Fruit fly (Drosophila melanogaster) whole organism, prepupa: ENCODE measurements around the gene CG11588.

Source experiments
- Blimp-1 ChIP-seq: fragments of 200-800 bp; sonication (Bioruptor generic); optimal IDR thresholded peaks from 3 replicates; lab custom pipeline; 2017; ENCODE audit warnings: missing biosample characterization, missing genetic modification characterization, mild to moderate bottlenecking, moderate library complexity, missing genetic modification reagents
- CG11294 ChIP-seq: fragments of 200-800 bp; sonication (Bioruptor generic); IDR thresholded peaks from 2 replicates; pipeline ENCODE4 v1.3.6; 2022; ENCODE audit warnings: missing biosample characterization, missing genetic modification characterization
- CG11902 ChIP-seq: fragments of 200-800 bp; sonication (Bioruptor generic); optimal IDR thresholded peaks from 3 replicates; lab custom pipeline; 2016; ENCODE audit warnings: missing biosample characterization, missing genetic modification characterization
- CG15336 ChIP-seq: fragments of 200-800 bp; sonication (Bioruptor generic); IDR thresholded peaks from 2 replicates; pipeline ENCODE4 v1.3.6; 2022; ENCODE audit warnings: missing biosample characterization, missing genetic modification characterization
- CG31627 ChIP-seq: fragments of 200-800 bp; sonication (Bioruptor generic); optimal IDR thresholded peaks from 3 replicates; lab custom pipeline; 2016; ENCODE audit warnings: missing biosample characterization, missing genetic modification characterization
- CG32006 ChIP-seq: fragments of 200-800 bp; sonication (Bioruptor generic); optimal IDR thresholded peaks from 3 replicates; lab custom pipeline; 2017; ENCODE audit warnings: missing biosample characterization, mild to moderate bottlenecking, missing genetic modification characterization
- CG34406 ChIP-seq: fragments of 200-800 bp; sonication (Bioruptor generic); optimal IDR thresholded peaks from 3 replicates; lab custom pipeline; 2016; ENCODE audit warnings: missing biosample characterization, missing genetic modification characterization
- CG3919 ChIP-seq: fragments of 200-800 bp; sonication (Bioruptor generic); optimal IDR thresholded peaks from 3 replicates; lab custom pipeline; 2016; ENCODE audit warnings: missing biosample characterization, missing genetic modification characterization
- CG6792 ChIP-seq: fragments of 200-800 bp; sonication (Bioruptor generic); optimal IDR thresholded peaks from 3 replicates; lab custom pipeline; 2016; ENCODE audit warnings: missing biosample characterization, missing genetic modification characterization
- CG6808 ChIP-seq: fragments of 200-800 bp; sonication (Bioruptor generic); optimal IDR thresholded peaks from 3 replicates; lab custom pipeline; 2017; ENCODE audit warnings: missing biosample characterization, missing genetic modification characterization, mild to moderate bottlenecking, moderate library complexity, missing genetic modification reagents
- CG6854 ChIP-seq: fragments of 200-800 bp; sonication (Bioruptor generic); optimal IDR thresholded peaks from 2 replicates; lab custom pipeline; 2017; ENCODE audit warnings: missing biosample characterization, mild to moderate bottlenecking, missing genetic modification characterization
- CG7368 ChIP-seq: fragments of 200-800 bp; sonication (Bioruptor generic); optimal IDR thresholded peaks from 3 replicates; lab custom pipeline; 2016; ENCODE audit warnings: missing biosample characterization, missing genetic modification characterization
- CG8119 ChIP-seq: fragments of 200-800 bp; sonication (Bioruptor generic); IDR thresholded peaks from 3 replicates; pipeline ENCODE4 v1.3.6; 2022; ENCODE audit warnings: missing biosample characterization, missing genetic modification characterization
- CG8632 ChIP-seq: fragments of 200-800 bp; sonication (Bioruptor generic); optimal IDR thresholded peaks from 3 replicates; lab custom pipeline; 2016; ENCODE audit warnings: missing biosample characterization, missing genetic modification characterization
- CG9139 ChIP-seq: fragments of 200-800 bp; sonication (Bioruptor generic); optimal IDR thresholded peaks from 3 replicates; lab custom pipeline; 2017; ENCODE audit warnings: missing biosample characterization, mild to moderate bottlenecking, missing genetic modification characterization
- Eip93F ChIP-seq: fragments of 200-800 bp; sonication (Bioruptor generic); optimal IDR thresholded peaks from 2 replicates; lab custom pipeline; 2016; ENCODE audit warnings: missing biosample characterization, mild to moderate bottlenecking, missing genetic modification characterization
- Ets96B ChIP-seq: fragments of 200-800 bp; optimal IDR thresholded peaks from 2 replicates; lab custom pipeline; 2019; ENCODE audit warnings: missing biosample characterization, mild to moderate bottlenecking, missing genetic modification characterization, moderate library complexity
- Hr38 ChIP-seq: sonication (Bioruptor generic); optimal IDR thresholded peaks from 2 replicates; lab custom pipeline; 2016; ENCODE audit warnings: missing biosample characterization, missing genetic modification characterization
- Hr4 ChIP-seq: fragments of 200-800 bp; sonication (Bioruptor generic); optimal IDR thresholded peaks from 3 replicates; lab custom pipeline; 2016; ENCODE audit warnings: missing biosample characterization, missing genetic modification characterization
- Sox102F ChIP-seq: fragments of 200-800 bp; sonication (Bioruptor generic); optimal IDR thresholded peaks from 2 replicates; lab custom pipeline; 2016; ENCODE audit warnings: missing biosample characterization, mild to moderate bottlenecking, missing genetic modification characterization
- Sox14 ChIP-seq: fragments of 200-800 bp; sonication (Bioruptor generic); optimal IDR thresholded peaks from 3 replicates; lab custom pipeline; 2016; ENCODE audit warnings: missing biosample characterization, missing genetic modification characterization
- Sox15 ChIP-seq: fragments of 200-800 bp; sonication (Bioruptor generic); optimal IDR thresholded peaks from 3 replicates; lab custom pipeline; 2016; ENCODE audit warnings: missing biosample characterization, missing genetic modification characterization
- achi ChIP-seq: fragments of 200-800 bp; sonication (Bioruptor generic); optimal IDR thresholded peaks from 3 replicates; lab custom pipeline; 2016; ENCODE audit warnings: missing biosample characterization, missing genetic modification characterization
- acj6 ChIP-seq: fragments of 200-800 bp; sonication (Bioruptor generic); optimal IDR thresholded peaks from 3 replicates; lab custom pipeline; 2016; ENCODE audit warnings: missing biosample characterization, missing genetic modification characterization
- cyc ChIP-seq: fragments of 200-800 bp; sonication (Bioruptor generic); optimal IDR thresholded peaks from 3 replicates; lab custom pipeline; 2016; ENCODE audit warnings: missing biosample characterization, missing genetic modification characterization
- dac ChIP-seq: fragments of 200-800 bp; sonication (Bioruptor generic); optimal IDR thresholded peaks from 2 replicates; lab custom pipeline; 2017; ENCODE audit warnings: missing biosample characterization, mild to moderate bottlenecking, missing genetic modification characterization
- dsx ChIP-seq: fragments of 200-800 bp; optimal IDR thresholded peaks from 3 replicates; lab custom pipeline; 2019; ENCODE audit warnings: missing biosample characterization, mild to moderate bottlenecking, missing genetic modification characterization, moderate library complexity; ENCODE audit not compliant: poor library complexity, severe bottlenecking
- eg ChIP-seq: fragments of 200-800 bp; sonication (Bioruptor generic); IDR thresholded peaks from 3 replicates; pipeline ENCODE4 v1.3.6; 2022; ENCODE audit warnings: missing biosample characterization, missing genetic modification characterization
- esn ChIP-seq: fragments of 200-800 bp; sonication (Bioruptor generic); optimal IDR thresholded peaks from 2 replicates; lab custom pipeline; 2016; ENCODE audit warnings: missing biosample characterization, mild to moderate bottlenecking, missing genetic modification characterization, moderate library complexity
- fd59A ChIP-seq: fragments of 200-800 bp; sonication (Bioruptor generic); optimal IDR thresholded peaks from 2 replicates; lab custom pipeline; 2017; ENCODE audit warnings: missing biosample characterization, mild to moderate bottlenecking, missing genetic modification characterization, missing genetic modification reagents
- fd85E ChIP-seq: fragments of 200-800 bp; sonication (Bioruptor generic); optimal IDR thresholded peaks from 3 replicates; lab custom pipeline; 2016; ENCODE audit warnings: missing biosample characterization, missing genetic modification characterization
- fkh ChIP-seq: fragments of 200-800 bp; sonication (Bioruptor generic); optimal IDR thresholded peaks from 3 replicates; lab custom pipeline; 2017; ENCODE audit warnings: missing biosample characterization, mild to moderate bottlenecking, missing genetic modification characterization, moderate library complexity
- net ChIP-seq: fragments of 200-800 bp; sonication (Bioruptor generic); optimal IDR thresholded peaks from 3 replicates; lab custom pipeline; 2016; ENCODE audit warnings: missing biosample characterization, missing genetic modification characterization
- pdm3 ChIP-seq: fragments of 200-800 bp; sonication (Bioruptor generic); optimal IDR thresholded peaks from 3 replicates; lab custom pipeline; 2016; ENCODE audit warnings: missing biosample characterization, missing genetic modification characterization
- ss ChIP-seq, 2 experiments: fragments of 200-800 bp; sonication (Bioruptor generic); optimal IDR thresholded peaks; 2 replicates in 1 of 2; 3 replicates in 1 of 2; lab custom pipeline; 2017 to 2018; ENCODE audit warnings: mild to moderate bottlenecking in 2 of 2, missing biosample characterization in 2 of 2, missing genetic modification characterization in 2 of 2, moderate library complexity in 1 of 2
- svp ChIP-seq: fragments of 200-800 bp; sonication (Bioruptor generic); peaks from one replicate; lab custom pipeline; 2016; ENCODE audit warnings: missing biosample characterization, missing genetic modification characterization
- vri ChIP-seq: fragments of 200-800 bp; sonication (Bioruptor generic); optimal IDR thresholded peaks from 3 replicates; lab custom pipeline; 2016; ENCODE audit warnings: missing biosample characterization, mild to moderate bottlenecking, missing genetic modification characterization

Gene CG11588

DNA sequence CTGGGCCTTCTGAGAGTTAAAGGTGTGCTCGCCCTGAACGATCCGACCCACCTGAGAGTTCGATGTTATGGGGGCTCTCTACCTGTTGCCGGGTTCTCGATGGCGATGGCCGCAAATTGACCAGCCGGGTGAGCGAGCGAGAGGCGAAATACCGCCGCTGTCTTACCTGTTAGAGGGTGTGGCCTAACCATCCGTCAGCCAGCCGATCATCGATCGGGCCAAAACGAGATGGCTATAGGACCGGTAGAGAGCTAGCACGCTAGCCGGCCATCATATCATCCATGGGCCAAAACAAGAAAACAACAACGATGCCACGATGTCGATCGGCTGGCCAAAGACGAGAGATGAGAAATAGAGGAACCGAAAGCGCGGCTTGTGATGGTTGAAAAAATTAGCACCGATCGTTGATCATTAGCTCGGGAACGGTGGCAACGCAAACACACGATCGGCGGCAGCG lies 6.0 kb downstream of the CG11588 start, which contains the start of gene byn:
TSS of gene byn (plus strand) at position 407 of the 457 bp plus-strand sequence.
- TF ChIP-seq ss (GFP tag; optimal IDR thresholded peaks at IDR 0.05; lab: Kevin White, UChicago) (peak in 1 of 2 experiments; percentile 42), CG6854 (GFP tag; lab: Kevin White, UChicago) (no peak), Blimp-1 (GFP tag; lab: Kevin White, UChicago) (no peak), CG6792 (GFP tag; lab: Kevin White, UChicago) (no peak), Sox102F (GFP tag; lab: Kevin White, UChicago) (no peak), CG3919 (GFP tag; lab: Kevin White, UChicago) (no peak), vri (GFP tag; lab: Kevin White, UChicago) (no peak), CG11902 (GFP tag; lab: Kevin White, UChicago) (no peak), eg (GFP tag; lab: Robert Waterston, UW) (0 out of 3 replicates have a peak, but pooled peaks have one; percentile 11)
- TF ChIP-seq, all 60 proteins: peak for 2

dm6 chr3L:11931619-11932018 lies 10.3 kb downstream of the CG11588 start:
- TF ChIP-seq svp (GFP tag; lab: Kevin White, UChicago) (peak; percentile 50), CG11294 (GFP tag; lab: Robert Waterston, UW) (no peak)
- TF ChIP-seq, all 60 proteins: peak for 1

dm6 chr3L:11937270-11937669 lies 16.0 kb downstream of the CG11588 start:
- no peak for TF ChIP-seq fd85E (GFP tag; lab: Kevin White, UChicago)
- no peak for TF ChIP-seq Hr38
- TF ChIP-seq CG15336 = no peak

DNA sequence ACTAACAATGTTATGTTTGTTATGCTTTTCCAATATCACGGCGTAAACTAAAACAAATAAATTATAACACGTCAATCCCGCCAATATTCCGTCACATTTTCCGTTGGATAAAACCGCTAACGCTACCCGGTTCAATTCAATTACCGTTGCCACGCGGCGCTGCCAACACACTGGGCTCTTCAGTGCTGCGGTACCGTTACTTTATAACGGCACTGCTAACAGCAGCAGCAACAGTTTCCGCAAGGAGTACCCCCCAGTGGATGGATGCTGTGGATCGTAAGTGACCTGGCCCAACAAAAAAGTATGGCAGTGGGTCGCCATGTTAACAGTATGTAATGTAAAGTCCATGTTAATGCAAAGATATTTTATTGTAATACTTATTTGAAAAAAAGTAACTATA lies 17.4 kb downstream of the CG11588 start, which contains the start of gene CG44837:
TSS of gene CG44837 (minus strand) at position 157 of the 400 bp plus-strand sequence.
- TF ChIP-seq CG7368 (GFP tag; lab: Kevin White, UChicago) = no peak
- TF ChIP-seq CG9139 (GFP tag; lab: Kevin White, UChicago) = no peak
- no peak for TF ChIP-seq Hr4 (GFP tag; lab: Kevin White, UChicago)
- no peak for TF ChIP-seq CG32006 (GFP tag; lab: Kevin White, UChicago)
- no peak for TF ChIP-seq Sox15 (GFP tag; lab: Kevin White, UChicago)
- no peak for TF ChIP-seq fkh (GFP tag; lab: Kevin White, UChicago)

DNA sequence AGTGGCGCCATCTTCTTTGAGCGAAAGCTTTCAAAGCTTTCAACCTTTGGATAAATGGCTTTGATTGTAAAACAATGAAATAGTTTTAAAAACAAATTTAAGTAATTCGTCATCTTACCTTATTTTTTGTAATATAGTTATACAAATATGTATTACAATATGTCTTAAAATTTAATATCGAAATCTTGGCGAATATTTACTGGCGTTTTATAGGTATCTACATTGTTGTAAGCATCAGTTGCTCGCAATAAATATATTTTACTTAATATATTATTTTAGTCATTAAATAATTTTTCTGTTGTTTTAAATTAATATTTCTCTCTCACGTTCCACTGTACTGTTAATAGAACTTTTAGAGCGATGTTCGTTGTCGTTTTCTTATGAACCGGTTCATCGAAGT lies 20.3 kb downstream of the CG11588 start, which contains the start of gene Rpt4R:
TSS of gene Rpt4R (plus strand) at position 301 of the 400 bp plus-strand sequence.
- TF ChIP-seq CG8119 (no peak), esn (GFP tag; lab: Kevin White, UChicago) (no peak), dac (GFP tag; lab: Kevin White, UChicago) (no peak), Sox15 (GFP tag; lab: Kevin White, UChicago) (no peak)

DNA sequence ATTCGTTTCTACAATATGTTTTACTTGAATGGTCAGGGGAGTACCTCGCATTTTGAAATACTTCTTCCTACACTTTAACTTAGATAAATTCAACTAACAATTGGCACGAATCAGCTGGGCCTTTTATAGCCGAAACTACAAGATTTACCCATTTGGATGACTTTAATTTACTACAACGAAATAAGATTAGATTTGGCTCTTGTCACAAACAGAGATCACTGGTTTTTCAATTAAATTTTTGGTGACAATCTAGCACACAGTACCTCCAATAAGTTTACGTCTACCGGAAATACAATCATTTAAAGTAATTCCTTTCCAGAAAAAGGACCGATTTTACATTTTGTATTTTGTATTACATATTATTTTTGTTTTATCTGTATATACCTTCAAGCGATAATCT lies 23.4 kb downstream of the CG11588 start, which contains the start of gene CG5883:
TSS of gene CG5883 (minus strand) at position 101 of the 400 bp plus-strand sequence.
- no peak for TF ChIP-seq Eip93F (GFP tag; lab: Kevin White, UChicago)
- TF ChIP-seq pdm3 (GFP tag; lab: Kevin White, UChicago) = no peak
- TF ChIP-seq CG9139 (GFP tag; lab: Kevin White, UChicago) = no peak
- no peak for TF ChIP-seq svp (GFP tag; lab: Kevin White, UChicago)
- TF ChIP-seq CG8632 (GFP tag; lab: Kevin White, UChicago) = no peak
- no peak for TF ChIP-seq cyc (GFP tag; lab: Kevin White, UChicago)
- no peak for TF ChIP-seq fd59A
- no peak for TF ChIP-seq CG32006 (GFP tag; lab: Kevin White, UChicago)
- no peak for TF ChIP-seq achi
- TF ChIP-seq dsx = no peak
- TF ChIP-seq vri (GFP tag; lab: Kevin White, UChicago) = no peak
- TF ChIP-seq dac (GFP tag; lab: Kevin White, UChicago) = no peak
- TF ChIP-seq acj6 (GFP tag; lab: Kevin White, UChicago) = no peak
- TF ChIP-seq CG6808 = no peak
- TF ChIP-seq Ets96B (tag; lab: Kevin White, UChicago) = no peak
- TF ChIP-seq Sox14 (GFP tag; lab: Kevin White, UChicago) = no peak
- TF ChIP-seq CG31627 (GFP tag; lab: Kevin White, UChicago) = no peak
- TF ChIP-seq net (GFP tag; lab: Kevin White, UChicago) = no peak
- TF ChIP-seq CG34406 (GFP tag; lab: Kevin White, UChicago) = no peak
